Worm (Caenorhabditis elegans) whole organism, midembryonic: Measurements from ENCODE around the gene gcy-8.

Experiments used
- cog-1 ChIP-seq: sonication (generic microtip); optimal IDR thresholded peaks from 2 replicates; lab custom pipeline; 2016; ENCODE audit warnings: missing genetic modification characterization, missing compliant biosample characterization
- flt-1 ChIP-seq: fragments of 200-800 bp; sonication (Bioruptor generic); IDR thresholded peaks from 2 replicates; pipeline ENCODE4 v1.3.6; 2022; ENCODE audit warnings: missing genetic modification characterization, missing compliant biosample characterization
- med-1 ChIP-seq: sonication (generic microtip); optimal IDR thresholded peaks from 2 replicates; lab custom pipeline; 2017; ENCODE audit warnings: missing genetic modification characterization, mild to moderate bottlenecking, missing compliant biosample characterization, antibody characterized with exemption, missing genetic modification reagents; ENCODE audit not compliant: insufficient read depth
- ref-1 ChIP-seq: fragments of 200-800 bp; sonication (Bioruptor generic); conservative IDR thresholded peaks from 2 replicates; pipeline ENCODE4 v1.3.6; 2022; ENCODE audit warnings: missing genetic modification reagents, missing genetic modification characterization, missing compliant biosample characterization
- tab-1 ChIP-seq: fragments of 200-800 bp; sonication (Bioruptor generic); IDR thresholded peaks from 2 replicates; pipeline ENCODE4 v1.3.6; 2022; ENCODE audit warnings: missing genetic modification characterization, missing compliant biosample characterization
- ztf-23 ChIP-seq: fragments of 200-800 bp; sonication (Bioruptor generic); IDR thresholded peaks from 2 replicates; pipeline ENCODE4 v1.3.6; 2022; ENCODE audit warnings: missing genetic modification reagents, missing genetic modification characterization, missing compliant biosample characterization

DNA sequence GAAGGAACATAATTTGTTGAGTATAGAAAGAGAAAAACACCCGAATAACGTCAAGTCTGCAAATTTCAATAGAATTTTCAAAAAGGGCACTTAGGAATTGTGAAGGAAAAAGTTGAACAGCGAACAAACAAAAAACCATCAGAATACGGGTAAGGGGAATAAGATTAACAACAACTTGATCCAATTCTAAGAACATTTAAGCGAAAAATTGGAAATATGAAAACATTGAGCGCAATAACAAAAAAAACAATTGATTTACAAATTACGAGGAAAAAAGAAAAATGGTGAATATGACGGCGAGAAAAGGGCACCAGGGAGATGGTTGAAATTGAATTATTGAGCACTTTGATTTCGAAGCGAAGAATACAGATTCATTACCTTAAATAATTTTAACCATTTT is 11.0 kb upstream of the gcy-8 start:
- TF ChIP-seq ref-1 (GFP tag; lab: Robert Waterston, UW) (no peak), ztf-23 (GFP tag; lab: Robert Waterston, UW) (no peak), flt-1 (GFP tag; lab: Robert Waterston, UW) (no peak), tab-1 (GFP tag; lab: Robert Waterston, UW) (no peak), med-1 (GFP tag; lab: Kevin White, UChicago) (no peak), cog-1 (tag; lab: Kevin White, UChicago) (no peak)
